Worm (Caenorhabditis elegans) whole organism, midembryonic: ENCODE data around the gene zipt-7.2.

Experiments used
- T22C8.4 ChIP-seq: fragments of 200-800 bp; sonication (Bioruptor generic); IDR thresholded peaks from 2 replicates; pipeline ENCODE4 v1.3.6; 2022; ENCODE audit warnings: missing genetic modification characterization, missing compliant biosample characterization
- cog-1 ChIP-seq: sonication (generic microtip); optimal IDR thresholded peaks from 2 replicates; lab custom pipeline; 2016; ENCODE audit warnings: missing genetic modification characterization, missing compliant biosample characterization
- flt-1 ChIP-seq: fragments of 200-800 bp; sonication (Bioruptor generic); IDR thresholded peaks from 2 replicates; pipeline ENCODE4 v1.3.6; 2022; ENCODE audit warnings: missing genetic modification characterization, missing compliant biosample characterization
- med-1 ChIP-seq: sonication (generic microtip); optimal IDR thresholded peaks from 2 replicates; lab custom pipeline; 2017; ENCODE audit warnings: missing genetic modification characterization, mild to moderate bottlenecking, missing compliant biosample characterization, antibody characterized with exemption, missing genetic modification reagents; ENCODE audit not compliant: insufficient read depth
- tab-1 ChIP-seq: fragments of 200-800 bp; sonication (Bioruptor generic); IDR thresholded peaks from 2 replicates; pipeline ENCODE4 v1.3.6; 2022; ENCODE audit warnings: missing genetic modification characterization, missing compliant biosample characterization
- ztf-23 ChIP-seq: fragments of 200-800 bp; sonication (Bioruptor generic); IDR thresholded peaks from 2 replicates; pipeline ENCODE4 v1.3.6; 2022; ENCODE audit warnings: missing genetic modification reagents, missing genetic modification characterization, missing compliant biosample characterization
- ztf-29 ChIP-seq: fragments of 200-800 bp; sonication (Bioruptor generic); IDR thresholded peaks from 2 replicates; pipeline ENCODE4 v1.3.6; 2022; ENCODE audit warnings: missing genetic modification reagents, missing genetic modification characterization, missing compliant biosample characterization

DNA sequence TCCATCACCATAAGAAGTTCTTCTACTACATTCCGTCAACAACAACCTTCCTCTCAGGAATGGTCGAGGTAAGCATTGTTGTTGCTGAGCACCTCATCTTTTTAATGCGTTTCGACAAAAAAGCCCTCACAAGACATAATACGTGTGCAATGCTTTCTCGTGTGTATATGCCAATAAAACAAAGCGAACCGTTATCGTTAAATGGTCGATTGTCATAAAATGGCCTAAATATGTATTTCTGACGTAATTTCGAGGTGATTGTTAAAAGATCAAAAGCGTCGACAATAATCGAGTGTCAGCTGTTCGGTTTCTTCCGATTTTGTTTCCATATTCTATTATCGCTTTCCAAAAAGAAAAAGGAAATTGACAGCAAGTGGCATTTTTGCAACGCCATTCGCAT, 37.0 kb upstream of the zipt-7.2 start:
- TF ChIP-seq med-1 (GFP tag; lab: Kevin White, UChicago) (no peak), T22C8.4 (GFP tag; lab: Robert Waterston, UW) (no peak), flt-1 (GFP tag; lab: Robert Waterston, UW) (no peak), tab-1 (GFP tag; lab: Robert Waterston, UW) (no peak), ztf-29 (GFP tag; lab: Robert Waterston, UW) (no peak), ztf-23 (no peak), cog-1 (no peak)
